Fruit fly (Drosophila melanogaster): ENCODE results near the gene snRNP-U1-C.

snRNP-U1-C gene

dm6 chr3R:19014742-19015422, 31.4 kb upstream of the snRNP-U1-C start (continued):
- TF ChIP-seq Xrp1 (GFP tag; IDR thresholded peaks at IDR 0.05) (peak; percentile 70; the same call in 1 of the 2 replicates), cwo (GFP tag; optimal IDR thresholded peaks at IDR 0.05) (no peak), crol (GFP tag; IDR thresholded peaks at IDR 0.05) (peak; percentile 51), CG17328 (GFP tag; IDR thresholded peaks at IDR 0.05) (peak; percentile 41; the same call in 1 of the 2 replicates), MESR4 (GFP tag; optimal IDR thresholded peaks at IDR 0.05) (no peak), CG15269 (tag; optimal IDR thresholded peaks at IDR 0.05) (peak; percentile 22), stc (GFP tag; IDR thresholded peaks at IDR 0.05) (peak; percentile 58), sqz (GFP tag; optimal IDR thresholded peaks at IDR 0.05) (peak; percentile 2), CG7745 (tag; optimal IDR thresholded peaks at IDR 0.05) (peak; percentile 73), CG3838 (GFP tag; optimal IDR thresholded peaks at IDR 0.05) (no peak), sc (optimal IDR thresholded peaks at IDR 0.05) (no peak), sc (GFP tag; optimal IDR thresholded peaks at IDR 0.05) (peak; percentile 43), inv (GFP tag; IDR thresholded peaks at IDR 0.05; ENCODE audit: partially characterized antibody) (no peak), Hr3 (GFP tag; optimal IDR thresholded peaks at IDR 0.05) (peak; percentile 39), Sox100B (GFP tag; optimal IDR thresholded peaks at IDR 0.05) (no peak), luna (GFP tag; optimal IDR thresholded peaks at IDR 0.05) (no peak), Drgx (GFP tag; IDR thresholded peaks at IDR 0.05) (peak; percentile 66), tgo (GFP tag; IDR thresholded peaks at IDR 0.05) (peak; percentile 14; the same call in 1 of the 3 replicates), CG12299 (tag; optimal IDR thresholded peaks at IDR 0.05) (no peak), CG12219 (GFP tag; optimal IDR thresholded peaks at IDR 0.05) (no peak), az2 (GFP tag; optimal IDR thresholded peaks at IDR 0.05) (peak; percentile 45), CG7271 (tag; optimal IDR thresholded peaks at IDR 0.05) (no peak), Awh (GFP tag; IDR thresholded peaks at IDR 0.05) (0 out of 2 replicates have a peak, but pooled peaks have one; percentile 23), B-H2 (GFP tag; optimal IDR thresholded peaks at IDR 0.05) (no peak), crp (GFP tag; optimal IDR thresholded peaks at IDR 0.05) (no peak), CG11093 (GFP tag; IDR thresholded peaks at IDR 0.05) (no peak), CG1024 (GFP tag; IDR thresholded peaks at IDR 0.05) (peak; percentile 58), stwl (tag; optimal IDR thresholded peaks at IDR 0.05) (no peak), dmrt99B (tag; optimal IDR thresholded peaks at IDR 0.05) (peak; percentile 70), pzg (GFP tag; optimal IDR thresholded peaks at IDR 0.05) (no peak), mam (GFP tag; optimal IDR thresholded peaks at IDR 0.05) (no peak), gfzf (GFP tag; optimal IDR thresholded peaks at IDR 0.05) (no peak), CG34376 (GFP tag; optimal IDR thresholded peaks at IDR 0.05) (no peak), cg (GFP tag; optimal IDR thresholded peaks at IDR 0.05) (no peak), fd96Cb (tag; optimal IDR thresholded peaks at IDR 0.05) (peak; percentile 48), bigmax (GFP tag; optimal IDR thresholded peaks at IDR 0.05) (no peak), bbx (GFP tag; IDR thresholded peaks at IDR 0.05; ENCODE audit: partially characterized antibody) (no peak), CG8944 (GFP tag; optimal IDR thresholded peaks at IDR 0.05) (no peak), Six4 (GFP tag; optimal IDR thresholded peaks at IDR 0.05) (peak; percentile 44), CG2712 (tag; optimal IDR thresholded peaks at IDR 0.05) (peak; percentile 71), CG8924 (tag; optimal IDR thresholded peaks at IDR 0.05) (peak; percentile 50), CG2875 (GFP tag; optimal IDR thresholded peaks at IDR 0.05) (peak; percentile 58), al (GFP tag; IDR thresholded peaks at IDR 0.05) (no peak), cad (GFP tag; optimal IDR thresholded peaks at IDR 0.05) (peak; percentile 38), phol (tag; optimal IDR thresholded peaks at IDR 0.05) (peak; percentile 64), Blimp-1 (GFP tag; optimal IDR thresholded peaks at IDR 0.05) (peak; percentile 72), B-H1 (GFP tag; IDR thresholded peaks at IDR 0.05) (0 out of 3 replicates have a peak, but pooled peaks have one; percentile 26), Ets65A (GFP tag) (peak; percentile 1), CG2116 (GFP tag; optimal IDR thresholded peaks at IDR 0.05) (no peak), CG12744 (GFP tag; optimal IDR thresholded peaks at IDR 0.05) (no peak)

All from whole organism, embryonic.